Worm (Caenorhabditis elegans) whole organism, young adult: ENCODE results near the gene F47B8.14.

Source experiments
- Y67H2A.10 ChIP-seq: fragments of 200-800 bp; sonication (Bioruptor generic); conservative IDR thresholded peaks from 2 replicates; pipeline ENCODE4 v1.3.6; 2022; ENCODE audit warnings: missing genetic modification reagents, missing genetic modification characterization, missing compliant biosample characterization
- aptf-3 ChIP-seq: fragments of 200-800 bp; sonication (Bioruptor generic); IDR thresholded peaks from 2 replicates; pipeline ENCODE4 v1.3.6; 2022; ENCODE audit warnings: missing genetic modification characterization, missing compliant biosample characterization
- atf-7 ChIP-seq: sonication (generic microtip); optimal IDR thresholded peaks from 2 replicates; lab custom pipeline; 2017; ENCODE audit warnings: mild to moderate bottlenecking, missing genetic modification characterization, missing compliant biosample characterization
- cebp-2 ChIP-seq: fragments of 200-800 bp; sonication (Bioruptor generic); IDR thresholded peaks from 2 replicates; pipeline ENCODE4 v1.3.6; 2022; ENCODE audit warnings: missing genetic modification characterization, missing compliant biosample characterization
- efl-1 ChIP-seq: fragments of 150-350 bp; optimal IDR thresholded peaks from 2 replicates; lab custom pipeline; 2014; ENCODE audit warnings: missing biosample characterization, missing genetic modification reagents, missing genetic modification characterization
- him-1 ChIP-seq: sonication (generic microtip); optimal IDR thresholded peaks from 2 replicates; lab custom pipeline; 2016; ENCODE audit warnings: missing genotype, missing genetic modification reagents, missing genetic modification characterization, missing compliant biosample characterization
- mel-28 ChIP-seq: sonication (generic microtip); optimal IDR thresholded peaks from 2 replicates; lab custom pipeline; 2016; ENCODE audit warnings: borderline replicate concordance, mild to moderate bottlenecking, missing genetic modification characterization, missing compliant biosample characterization
- nhr-90 ChIP-seq: sonication (generic microtip); optimal IDR thresholded peaks from 2 replicates; lab custom pipeline; 2016; ENCODE audit warnings: missing genotype, mild to moderate bottlenecking, missing genetic modification characterization, missing compliant biosample characterization
- ztf-28 ChIP-seq: fragments of 200-800 bp; sonication (Bioruptor generic); IDR thresholded peaks from 2 replicates; pipeline ENCODE4 v1.3.6; 2022; ENCODE audit warnings: missing genetic modification reagents, missing genetic modification characterization, missing compliant biosample characterization

ce11 chrV:14350949-14351348 is 30.6 kb downstream of the F47B8.14 start:
- TF ChIP-seq ztf-28 (GFP tag; lab: Robert Waterston, UW) (0 out of 2 replicates have a peak, but pooled peaks have one; percentile 27), Y67H2A.10 (GFP tag; lab: Robert Waterston, UW) (peak; percentile 85), cebp-2 (GFP tag; lab: Robert Waterston, UW) (no peak), nhr-90 (peak; percentile 80), atf-7 (peak; percentile 76), him-1 (no peak), mel-28 (tag; lab: Kevin White, UChicago) (no peak), efl-1 (GFP tag; lab: Kevin White, UChicago) (peak; percentile 44), aptf-3 (GFP tag; lab: Robert Waterston, UW) (no peak)
